Fruit fly (Drosophila melanogaster) whole organism, embryonic: Measurements from ENCODE around the gene NdufA3.
A peak's percentile ranks its signal among the peaks of the same experiment; 100 is the strongest.

Source experiments
- ATbp ChIP-seq: fragments of 200-800 bp; sonication (Bioruptor generic); optimal IDR thresholded peaks from 2 replicates; lab custom pipeline; 2017; ENCODE audit warnings: missing biosample characterization, mild to moderate bottlenecking, missing genetic modification characterization, missing genetic modification reagents
- CG10274 ChIP-seq: fragments of 200-800 bp; sonication (Bioruptor generic); optimal IDR thresholded peaks from 3 replicates; lab custom pipeline; 2017; ENCODE audit warnings: missing biosample characterization, mild to moderate bottlenecking, missing genetic modification characterization
- CG10321 ChIP-seq: fragments of 200-800 bp; sonication (Bioruptor generic); IDR thresholded peaks from 2 replicates; pipeline ENCODE4 v1.3.6; 2022; ENCODE audit warnings: missing biosample characterization, missing genetic modification characterization
- CG11723 ChIP-seq: fragments of 200-800 bp; sonication (Bioruptor generic); optimal IDR thresholded peaks from 2 replicates; lab custom pipeline; 2017; ENCODE audit warnings: missing biosample characterization, mild to moderate bottlenecking, missing genetic modification characterization
- CG12219 ChIP-seq: fragments of 200-800 bp; sonication (Bioruptor generic); optimal IDR thresholded peaks from 3 replicates; lab custom pipeline; 2018; ENCODE audit warnings: missing biosample characterization, mild to moderate bottlenecking, missing genetic modification characterization
- CG12744 ChIP-seq: fragments of 200-800 bp; sonication (Bioruptor generic); optimal IDR thresholded peaks from 2 replicates; lab custom pipeline; 2016; ENCODE audit warnings: missing biosample characterization, missing genetic modification characterization
- CG13624 ChIP-seq: fragments of 200-800 bp; sonication (Bioruptor generic); optimal IDR thresholded peaks from 2 replicates; lab custom pipeline; 2016; ENCODE audit warnings: missing biosample characterization, missing genetic modification characterization
- CG14014 ChIP-seq: fragments of 200-800 bp; sonication (Bioruptor generic); IDR thresholded peaks from 2 replicates; pipeline ENCODE4 v1.3.6; 2022; ENCODE audit warnings: missing biosample characterization, missing genetic modification characterization
- CG15269 ChIP-seq: fragments of 200-800 bp; sonication (Bioruptor generic); optimal IDR thresholded peaks from 2 replicates; lab custom pipeline; 2018; ENCODE audit warnings: missing biosample characterization, mild to moderate bottlenecking, missing genetic modification characterization, moderate library complexity
- CG15514 ChIP-seq: fragments of 200-800 bp; sonication (Bioruptor generic); optimal IDR thresholded peaks from 3 replicates; lab custom pipeline; 2017; ENCODE audit warnings: missing biosample characterization, missing genetic modification characterization, mild to moderate bottlenecking, moderate library complexity, missing genetic modification reagents
- CG16779 ChIP-seq: fragments of 200-800 bp; sonication (Bioruptor generic); IDR thresholded peaks from 2 replicates; pipeline ENCODE4 v1.3.6; 2022; ENCODE audit warnings: missing biosample characterization, missing genetic modification characterization
- CG16863 ChIP-seq: fragments of 200-800 bp; sonication (Bioruptor generic); optimal IDR thresholded peaks from 3 replicates; lab custom pipeline; 2016; ENCODE audit warnings: missing biosample characterization, missing genetic modification characterization
- CG17802 ChIP-seq: fragments of 200-800 bp; sonication (Bioruptor generic); optimal IDR thresholded peaks from 2 replicates; lab custom pipeline; 2018; ENCODE audit warnings: missing biosample characterization, mild to moderate bottlenecking, missing genetic modification characterization, moderate library complexity
- CG32532 ChIP-seq: fragments of 200-800 bp; sonication (Bioruptor generic); IDR thresholded peaks from 2 replicates; pipeline ENCODE4 v1.3.6; 2022; ENCODE audit warnings: missing biosample characterization, missing genetic modification characterization
- CG4282 ChIP-seq: fragments of 200-800 bp; sonication (Bioruptor generic); optimal IDR thresholded peaks from 2 replicates; lab custom pipeline; 2016; ENCODE audit warnings: missing biosample characterization, missing genetic modification characterization
- CG43689 ChIP-seq: fragments of 200-800 bp; sonication (Bioruptor generic); IDR thresholded peaks from 2 replicates; pipeline ENCODE4 v1.3.6; 2022; ENCODE audit warnings: missing biosample characterization, missing genetic modification characterization
- CG8089 ChIP-seq: fragments of 200-800 bp; sonication (Bioruptor generic); optimal IDR thresholded peaks from 3 replicates; lab custom pipeline; 2016; ENCODE audit warnings: missing biosample characterization, missing genetic modification characterization
- CG8281 ChIP-seq: fragments of 200-800 bp; sonication (Bioruptor generic); optimal IDR thresholded peaks from 2 replicates; lab custom pipeline; 2018; ENCODE audit warnings: missing biosample characterization, mild to moderate bottlenecking, missing genetic modification characterization, moderate library complexity
- CG8359 ChIP-seq: fragments of 200-800 bp; sonication (Bioruptor generic); optimal IDR thresholded peaks from 2 replicates; lab custom pipeline; 2017; ENCODE audit warnings: missing biosample characterization, mild to moderate bottlenecking, missing genetic modification characterization, borderline replicate concordance
- Dll ChIP-seq: fragments of 200-800 bp; sonication (Bioruptor generic); IDR thresholded peaks from 4 replicates; pipeline ENCODE4 v1.3.6; 2022; ENCODE audit warnings: missing biosample characterization, missing genetic modification characterization; ENCODE audit not compliant: partially characterized antibody
- Dp ChIP-seq: fragments of 200-800 bp; sonication (Bioruptor generic); optimal IDR thresholded peaks from 2 replicates; lab custom pipeline; 2018; ENCODE audit warnings: missing biosample characterization, mild to moderate bottlenecking, missing genetic modification characterization, moderate library complexity
- Ets97D ChIP-seq: fragments of 200-800 bp; sonication (Bioruptor generic); optimal IDR thresholded peaks from 3 replicates; lab custom pipeline; 2016; ENCODE audit warnings: missing biosample characterization, missing genetic modification characterization
- Fer1 ChIP-seq: fragments of 200-800 bp; sonication (Bioruptor generic); optimal IDR thresholded peaks from 2 replicates; lab custom pipeline; 2017; ENCODE audit warnings: missing biosample characterization, mild to moderate bottlenecking, missing genetic modification characterization
- Gsc ChIP-seq: fragments of 200-800 bp; sonication (Bioruptor generic); IDR thresholded peaks from 2 replicates; pipeline ENCODE4 v1.3.6; 2022; ENCODE audit warnings: missing biosample characterization, missing genetic modification characterization
- Gug ChIP-seq: fragments of 200-800 bp; sonication (Bioruptor generic); IDR thresholded peaks from 4 replicates; pipeline ENCODE4 v1.3.6; 2022; ENCODE audit warnings: missing biosample characterization, missing genetic modification characterization
- Hr3 ChIP-seq: fragments of 200-800 bp; sonication (Bioruptor generic); optimal IDR thresholded peaks from 3 replicates; lab custom pipeline; 2016; ENCODE audit warnings: missing biosample characterization, missing genetic modification characterization
- Kr ChIP-seq: fragments of 200-800 bp; sonication (Bioruptor generic); optimal IDR thresholded peaks from 2 replicates; lab custom pipeline; 2017; ENCODE audit warnings: missing biosample characterization, mild to moderate bottlenecking, missing genetic modification characterization
- Six4 ChIP-seq: fragments of 200-800 bp; sonication (Bioruptor generic); optimal IDR thresholded peaks from 2 replicates; lab custom pipeline; 2016; ENCODE audit warnings: missing biosample characterization, missing genetic modification characterization
- Tbp ChIP-seq: fragments of >200 bp; optimal IDR thresholded peaks from 2 replicates; lab custom pipeline; 2018; ENCODE audit warnings: missing biosample characterization, missing genetic modification characterization
- Xbp1 ChIP-seq: fragments of 200-800 bp; sonication (Bioruptor generic); optimal IDR thresholded peaks from 3 replicates; lab custom pipeline; 2016; ENCODE audit warnings: missing biosample characterization, mild to moderate bottlenecking, missing genetic modification characterization
- ara ChIP-seq: fragments of 200-800 bp; sonication (Bioruptor generic); IDR thresholded peaks from 2 replicates; pipeline ENCODE4 v1.3.6; 2022; ENCODE audit warnings: missing biosample characterization, missing genetic modification characterization
- esg ChIP-seq: fragments of 200-800 bp; sonication (Bioruptor generic); conservative IDR thresholded peaks from 2 replicates; pipeline ENCODE4 v1.3.6; 2022; ENCODE audit warnings: missing biosample characterization, missing genetic modification characterization
- eve ChIP-seq, 2 experiments: fragments of >200 bp; optimal IDR thresholded peaks; 2 replicates each; lab custom pipeline; 2017; ENCODE audit warnings: missing biosample characterization in 2 of 2, missing genetic modification characterization in 2 of 2
- fd102C ChIP-seq: fragments of 200-800 bp; sonication (Bioruptor generic); optimal IDR thresholded peaks from 2 replicates; lab custom pipeline; 2018; ENCODE audit warnings: missing biosample characterization, mild to moderate bottlenecking, missing genetic modification characterization, moderate library complexity
- gfzf ChIP-seq: fragments of 200-800 bp; sonication (Bioruptor generic); optimal IDR thresholded peaks from 2 replicates; lab custom pipeline; 2016; ENCODE audit warnings: missing biosample characterization, mild to moderate bottlenecking, missing genetic modification characterization, moderate library complexity
- gsb ChIP-seq: fragments of 200-800 bp; sonication (Bioruptor generic); IDR thresholded peaks from 2 replicates; pipeline ENCODE4 v1.3.6; 2022; ENCODE audit warnings: missing biosample characterization, missing genetic modification characterization
- jing ChIP-seq: fragments of 200-800 bp; sonication (Bioruptor generic); optimal IDR thresholded peaks from 2 replicates; lab custom pipeline; 2018; ENCODE audit warnings: missing biosample characterization, mild to moderate bottlenecking, missing genetic modification characterization
- mirr ChIP-seq: fragments of 200-800 bp; sonication (Bioruptor generic); optimal IDR thresholded peaks from 3 replicates; lab custom pipeline; 2018; ENCODE audit warnings: missing biosample characterization, mild to moderate bottlenecking, missing genetic modification characterization
- nerfin-2 ChIP-seq: fragments of 200-800 bp; sonication (Bioruptor generic); IDR thresholded peaks from 2 replicates; pipeline ENCODE4 v1.3.6; 2022; ENCODE audit warnings: missing biosample characterization, missing genetic modification characterization; ENCODE audit not compliant: partially characterized antibody
- pan ChIP-seq, 4 experiments: fragments of >200 bp in 3 of 4; fragments of 200-800 bp in 1 of 4; sonication (Bioruptor generic) in 1 of 4; optimal IDR thresholded peaks in 3 of 4; IDR thresholded peaks in 1 of 4; 2 replicates each; pipeline versions ENCODE4 v1.3.6 to Lab custom; 2017 to 2022; ENCODE audit warnings: missing biosample characterization in 2 of 4, missing genetic modification characterization in 2 of 4, mixed read lengths in 1 of 4
- pho ChIP-seq: fragments of 200-800 bp; sonication (Bioruptor generic); optimal IDR thresholded peaks from 2 replicates; lab custom pipeline; 2016; ENCODE audit warnings: missing biosample characterization, missing genetic modification characterization
- scrt ChIP-seq: fragments of 200-800 bp; sonication (Bioruptor generic); optimal IDR thresholded peaks from 2 replicates; lab custom pipeline; 2018; ENCODE audit warnings: missing biosample characterization, mild to moderate bottlenecking, missing genetic modification characterization, moderate library complexity
- tap ChIP-seq: fragments of 200-800 bp; optimal IDR thresholded peaks from 3 replicates; lab custom pipeline; 2019; ENCODE audit warnings: missing biosample characterization, mild to moderate bottlenecking, missing genetic modification characterization, moderate library complexity
- tio ChIP-seq: fragments of 200-800 bp; sonication (Bioruptor generic); optimal IDR thresholded peaks from 2 replicates; lab custom pipeline; 2017; ENCODE audit warnings: missing biosample characterization, missing genetic modification characterization, inconsistent platforms
- trem ChIP-seq: fragments of 200-800 bp; optimal IDR thresholded peaks from 3 replicates; lab custom pipeline; 2019; ENCODE audit warnings: missing biosample characterization, mild to moderate bottlenecking, missing genetic modification characterization, moderate library complexity
- trh ChIP-seq: fragments of 200-800 bp; sonication (Bioruptor generic); optimal IDR thresholded peaks from 2 replicates; lab custom pipeline; 2016; ENCODE audit warnings: missing biosample characterization, missing genetic modification characterization
- ttk ChIP-seq: fragments of 200-800 bp; sonication (Bioruptor generic); IDR thresholded peaks from 2 replicates; pipeline ENCODE4 v2.1.2; 2022; ENCODE audit warnings: missing biosample characterization, missing genetic modification characterization
- tx ChIP-seq: fragments of 200-800 bp; sonication (Bioruptor generic); optimal IDR thresholded peaks from 2 replicates; lab custom pipeline; 2016; ENCODE audit warnings: missing biosample characterization, missing genetic modification characterization
- vvl ChIP-seq: fragments of 200-800 bp; sonication (Bioruptor generic); IDR thresholded peaks from 2 replicates; pipeline ENCODE4 v1.3.6; 2022; ENCODE audit warnings: missing biosample characterization, missing genetic modification characterization
- z ChIP-seq: fragments of 200-800 bp; sonication (Bioruptor generic); IDR thresholded peaks from 3 replicates; pipeline ENCODE4 v1.3.6; 2022; ENCODE audit warnings: missing biosample characterization, missing genetic modification characterization
- zfh2 ChIP-seq: fragments of 200-800 bp; sonication (Bioruptor generic); optimal IDR thresholded peaks from 2 replicates; lab custom pipeline; 2016; ENCODE audit warnings: missing biosample characterization, missing genetic modification characterization

NdufA3 gene

DNA sequence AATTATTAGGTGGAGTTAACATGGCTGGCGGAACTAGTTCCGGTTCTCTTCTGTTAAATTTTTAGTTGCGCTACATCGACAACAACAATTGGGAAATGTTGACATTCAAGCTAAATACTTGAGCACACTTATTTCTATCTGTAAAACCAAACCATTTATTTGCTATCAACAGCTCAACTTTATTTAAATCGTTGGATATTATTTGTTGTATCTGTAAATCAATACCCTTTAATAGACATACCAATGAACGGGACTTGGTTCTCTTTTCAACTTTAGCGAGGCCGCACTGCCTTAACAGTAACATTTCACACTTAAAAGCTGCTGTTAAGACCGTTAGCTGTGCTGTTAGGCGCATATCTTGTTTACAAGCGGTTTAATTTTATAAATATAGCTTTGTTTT lies 33.8 kb upstream of the NdufA3 start, which contains the start of gene CG12106 (continued):
- TF ChIP-seq CG12744 (peak; percentile 19), CG8281 (no peak), CG15514 (GFP tag; lab: Kevin White, UChicago) (peak; percentile 98), eve (GFP tag; optimal IDR thresholded peaks at IDR 0.05; lab: Kevin White, UChicago) (no peak), mirr (peak; percentile 34), Six4 (GFP tag; lab: Kevin White, UChicago) (no peak), CG15269 (tag; lab: Kevin White, UChicago) (peak; percentile 65), scrt (no peak), Fer1 (GFP tag; lab: Kevin White, UChicago) (peak; percentile 55), CG14014 (GFP tag; lab: Robert Waterston, UW) (0 out of 2 replicates have a peak, but pooled peaks have one; percentile 36), esg (GFP tag; lab: Robert Waterston, UW) (peak; percentile 57; the same call in 1 of the 2 replicates), tap (tag; lab: Kevin White, UChicago) (no peak), Gug (peak; percentile 35; the same call in 1 of the 4 replicates), CG10321 (GFP tag; lab: Robert Waterston, UW) (no peak), Gsc (GFP tag; lab: Robert Waterston, UW) (no peak), fd102C (no peak), Kr (GFP tag; lab: Kevin White, UChicago) (no peak), Hr3 (GFP tag; lab: Kevin White, UChicago) (peak; percentile 4), gfzf (GFP tag; lab: Kevin White, UChicago) (no peak), zfh2 (GFP tag; lab: Kevin White, UChicago) (peak; percentile 56), CG11723 (GFP tag; lab: Kevin White, UChicago) (no peak), CG12219 (GFP tag; lab: Kevin White, UChicago) (peak; percentile 1), CG16863 (no peak), Dp (GFP tag; lab: Kevin White, UChicago) (peak; percentile 24), CG8359 (GFP tag; lab: Kevin White, UChicago) (no peak), CG13624 (peak; percentile 6), Ets97D (GFP tag; lab: Kevin White, UChicago) (no peak), CG17802 (tag; lab: Kevin White, UChicago) (no peak), tio (GFP tag; lab: Kevin White, UChicago) (no peak), ATbp (GFP tag; lab: Kevin White, UChicago) (no peak), Dll (GFP tag; lab: Robert Waterston, UW) (no peak), trem (tag; lab: Kevin White, UChicago) (peak; percentile 26), vvl (GFP tag; lab: Robert Waterston, UW) (no peak; the same call in 1 of the 2 replicates), jing (GFP tag; lab: Kevin White, UChicago) (peak; percentile 14), pho (GFP tag; lab: Kevin White, UChicago) (no peak), CG16779 (GFP tag; lab: Robert Waterston, UW) (no peak), Xbp1 (GFP tag; lab: Kevin White, UChicago) (peak; percentile 49), Tbp (GFP tag; lab: Kevin White, UChicago) (no peak), CG10274 (GFP tag; lab: Kevin White, UChicago) (peak; percentile 36), z (GFP tag; lab: Robert Waterston, UW) (no peak), CG8089 (GFP tag; lab: Kevin White, UChicago) (no peak), ara (GFP tag; lab: Robert Waterston, UW) (no peak), CG32532 (GFP tag; lab: Robert Waterston, UW) (no peak; the same call in 1 of the 2 replicates), tx (GFP tag; lab: Kevin White, UChicago) (no peak), CG4282 (no peak), pan (optimal IDR thresholded peaks at IDR 0.05; lab: Kevin White, UChicago) (no peak), pan (GFP tag; optimal IDR thresholded peaks at IDR 0.05 in 1 of 2, IDR thresholded peaks at IDR 0.05 in 1 of 2) (peak in 1 of 2 experiments; percentile 44), gsb (GFP tag; lab: Robert Waterston, UW) (0 out of 2 replicates have a peak, but pooled peaks have one; percentile 20), nerfin-2 (no peak), CG43689 (GFP tag; lab: Robert Waterston, UW) (no peak), trh (GFP tag; lab: Kevin White, UChicago) (no peak), ttk (GFP tag; lab: Robert Waterston, UW) (no peak)
